Fruit fly (Drosophila melanogaster): ENCODE results near the gene CG10877.

The CG10877 gene

dm6 chr3R:20560019-20560667 is 3.7 kb downstream of the CG10877 start, which contains the start of gene CG15922 (continued):
- peak; percentile 45 for TF ChIP-seq sd (tag; optimal IDR thresholded peaks at IDR 0.05)
- TF ChIP-seq CG13424 (tag; optimal IDR thresholded peaks at IDR 0.05): peak; percentile 33
- TF ChIP-seq CG17361 (GFP tag; IDR thresholded peaks at IDR 0.05): peak; percentile 55; the same call in 2 of the 3 replicates
- TF ChIP-seq ttk (GFP tag; IDR thresholded peaks at IDR 0.05): no peak
- TF ChIP-seq aop (GFP tag; IDR thresholded peaks at IDR 0.05): no peak
- no peak for TF ChIP-seq dati (GFP tag; IDR thresholded peaks at IDR 0.05)
- no peak for TF ChIP-seq Med (GFP tag)
- no peak for TF ChIP-seq CG7271 (tag; optimal IDR thresholded peaks at IDR 0.05)
- TF ChIP-seq vfl (GFP tag; optimal IDR thresholded peaks at IDR 0.05): no peak
- no peak for TF ChIP-seq Dek (tag; optimal IDR thresholded peaks at IDR 0.05)
- TF ChIP-seq TFAM (GFP tag; optimal IDR thresholded peaks at IDR 0.05): no peak
- TF ChIP-seq CG10366 (GFP tag; IDR thresholded peaks at IDR 0.05): no peak
- peak; percentile 39 for TF ChIP-seq CG12104 (GFP tag; optimal IDR thresholded peaks at IDR 0.05)
- no peak for TF ChIP-seq Doc2 (GFP tag; IDR thresholded peaks at IDR 0.05)
- TF ChIP-seq D19B (GFP tag; optimal IDR thresholded peaks at IDR 0.05): peak; percentile 67
- TF ChIP-seq MESR4 (GFP tag; optimal IDR thresholded peaks at IDR 0.05): peak; percentile 32
- TF ChIP-seq Oaz (GFP tag; IDR thresholded peaks at IDR 0.05): no peak
- TF ChIP-seq z (GFP tag; IDR thresholded peaks at IDR 0.05): no peak
- TF ChIP-seq CG6272 (GFP tag; IDR thresholded peaks at IDR 0.05): no peak
- TF ChIP-seq CG1603 (tag; optimal IDR thresholded peaks at IDR 0.05): no peak
- peak; percentile 42 for TF ChIP-seq sens (GFP tag)
- peak; percentile 13 for TF ChIP-seq CG17359 (tag; optimal IDR thresholded peaks at IDR 0.05)

- TF ChIP-seq CG8765 (GFP tag; IDR thresholded peaks at IDR 0.05) (peak; percentile 17; the same call in 1 of the 2 replicates), mam (GFP tag; optimal IDR thresholded peaks at IDR 0.05) (no peak), cas (GFP tag; IDR thresholded peaks at IDR 0.05) (no peak), CG10543 (GFP tag; optimal IDR thresholded peaks at IDR 0.05) (no peak), rib (GFP tag; IDR thresholded peaks at IDR 0.05) (no peak), lola (GFP tag; optimal IDR thresholded peaks at IDR 0.05) (peak in 1 of 3 experiments; percentile 43), Doc3 (GFP tag; IDR thresholded peaks at IDR 0.05; ENCODE audit: partially characterized antibody) (peak; percentile 53), CG11456 (GFP tag; IDR thresholded peaks at IDR 0.05) (peak; percentile 62; the same call in 2 of the 3 replicates), CG7271 (tag; optimal IDR thresholded peaks at IDR 0.05) (no peak), Jarid2 (GFP tag; optimal IDR thresholded peaks at IDR 0.05) (no peak), tna (GFP tag; IDR thresholded peaks at IDR 0.05; ENCODE audit: partially characterized antibody) (0 out of 2 replicates have a peak, but pooled peaks have one; percentile 9), tgo (GFP tag; IDR thresholded peaks at IDR 0.05) (no peak), CG10321 (GFP tag; IDR thresholded peaks at IDR 0.05) (no peak), Bdp1 (GFP tag; optimal IDR thresholded peaks at IDR 0.05) (no peak), Lhr (GFP tag; optimal IDR thresholded peaks at IDR 0.05) (no peak), CG17829 (tag; optimal IDR thresholded peaks at IDR 0.05) (no peak), CG6813 (GFP tag; optimal IDR thresholded peaks at IDR 0.05) (no peak), Ets97D (GFP tag; optimal IDR thresholded peaks at IDR 0.05) (peak; percentile 43), cwo (GFP tag; optimal IDR thresholded peaks at IDR 0.05) (no peak), E2f2 (GFP tag; IDR thresholded peaks at IDR 0.05) (peak; percentile 86), grn (GFP tag; optimal IDR thresholded peaks at IDR 0.05) (peak; percentile 22), insv (GFP tag; optimal IDR thresholded peaks at IDR 0.05) (no peak), Hmr (GFP tag; optimal IDR thresholded peaks at IDR 0.05) (no peak), BtbVII (GFP tag; optimal IDR thresholded peaks at IDR 0.05) (no peak), CG11398 (GFP tag; optimal IDR thresholded peaks at IDR 0.05) (no peak), CG17359 (tag; optimal IDR thresholded peaks at IDR 0.05) (no peak), Fer3 (tag; optimal IDR thresholded peaks at IDR 0.05) (no peak), Nf-YA (GFP tag; IDR thresholded peaks at IDR 0.05) (0 out of 2 replicates have a peak, but pooled peaks have one; percentile 16), ro (GFP tag; IDR thresholded peaks at IDR 0.05) (no peak), vnd (GFP tag; IDR thresholded peaks at IDR 0.05; ENCODE audit: partially characterized antibody) (peak; percentile 23; the same call in 1 of the 3 replicates)
Measured at dm6 chr3R:20558106-20558489, 5.8 kb downstream of the CG10877 start.
